Fruit fly (Drosophila melanogaster): ENCODE data around the gene TfIIB.

The TfIIB gene

dm6 chr2L:10439174-10439573, 8.0 kb downstream of the TfIIB start, which contains the start of gene Nse4 (continued):
- TF ChIP-seq CG16813 (GFP tag; IDR thresholded peaks at IDR 0.05; ENCODE audit: partially characterized antibody) (peak; percentile 82), ssp (GFP tag; IDR thresholded peaks at IDR 0.05) (peak; percentile 95), CG4282 (GFP tag; optimal IDR thresholded peaks at IDR 0.05) (no peak), E2f2 (GFP tag; IDR thresholded peaks at IDR 0.05) (peak; percentile 87), CG15011 (GFP tag; optimal IDR thresholded peaks at IDR 0.05) (no peak), Dll (GFP tag; IDR thresholded peaks at IDR 0.05; ENCODE audit: partially characterized antibody) (peak; percentile 77), CG2116 (GFP tag; optimal IDR thresholded peaks at IDR 0.05) (peak; percentile 69), CG13287 (GFP tag; IDR thresholded peaks at IDR 0.05; ENCODE audit: partially characterized antibody) (peak; percentile 86), Opbp (GFP tag; IDR thresholded peaks at IDR 0.05; ENCODE audit: partially characterized antibody) (peak; percentile 77; the same call in 2 of the 3 replicates), CG10267 (tag; optimal IDR thresholded peaks at IDR 0.05) (peak; percentile 31), CG17802 (tag; optimal IDR thresholded peaks at IDR 0.05) (peak; percentile 41), sug (tag; optimal IDR thresholded peaks at IDR 0.05) (peak; percentile 2), CG14710 (tag; optimal IDR thresholded peaks at IDR 0.05) (peak; percentile 34), crp (GFP tag; optimal IDR thresholded peaks at IDR 0.05) (peak in 1 of 2 experiments; percentile 70), nerfin-2 (GFP tag; IDR thresholded peaks at IDR 0.05; ENCODE audit: partially characterized antibody) (peak; percentile 83)

- TF ChIP-seq CG3407 (GFP tag; optimal IDR thresholded peaks at IDR 0.05) (peak; percentile 40), Med (GFP tag) (peak; percentile 66), CG12659 (GFP tag; optimal IDR thresholded peaks at IDR 0.05) (peak; percentile 63), fd96Cb (tag; optimal IDR thresholded peaks at IDR 0.05) (peak; percentile 71), Meics (GFP tag; optimal IDR thresholded peaks at IDR 0.05) (no peak), az2 (GFP tag; optimal IDR thresholded peaks at IDR 0.05) (peak; percentile 45), zfh1 (GFP tag; IDR thresholded peaks at IDR 0.05) (0 out of 3 replicates have a peak, but pooled peaks have one; percentile 40), CG5180 (GFP tag; optimal IDR thresholded peaks at IDR 0.05) (peak; percentile 65), CG16815 (GFP tag; optimal IDR thresholded peaks at IDR 0.05) (peak; percentile 30), croc (GFP tag; conservative IDR thresholded peaks at IDR 0.05) (peak; percentile 33; the same call in 2 of the 3 replicates), CG4424 (GFP tag; optimal IDR thresholded peaks at IDR 0.05) (peak; percentile 64), Oaz (GFP tag; IDR thresholded peaks at IDR 0.05) (no peak), pan (optimal IDR thresholded peaks at IDR 0.05) (no peak), pan (GFP tag; optimal IDR thresholded peaks at IDR 0.05 in 1 of 2, IDR thresholded peaks at IDR 0.05 in 1 of 2) (peak in 1 of 2 experiments; percentile 38), Fer1 (GFP tag; optimal IDR thresholded peaks at IDR 0.05) (peak; percentile 51), Hmx (GFP tag; optimal IDR thresholded peaks at IDR 0.05) (peak; percentile 2), Oli (tag; optimal IDR thresholded peaks at IDR 0.05) (peak; percentile 74), CG12299 (tag; optimal IDR thresholded peaks at IDR 0.05) (peak; percentile 42), trem (tag; optimal IDR thresholded peaks at IDR 0.05) (peak; percentile 24), CG6689 (GFP tag; IDR thresholded peaks at IDR 0.05) (peak; percentile 55), nmo (GFP tag; optimal IDR thresholded peaks at IDR 0.05) (peak; percentile 81), CG10979 (tag; optimal IDR thresholded peaks at IDR 0.05) (peak; percentile 76), ranshi (GFP tag; IDR thresholded peaks at IDR 0.05) (no peak), CG12391 (tag; optimal IDR thresholded peaks at IDR 0.05) (peak; percentile 64), CG1832 (GFP tag; optimal IDR thresholded peaks at IDR 0.05) (no peak), CG11093 (GFP tag; IDR thresholded peaks at IDR 0.05) (no peak), CG15696 (tag; optimal IDR thresholded peaks at IDR 0.05) (peak; percentile 10), Sry-β (GFP tag; optimal IDR thresholded peaks at IDR 0.05) (peak; percentile 30), D (optimal IDR thresholded peaks at IDR 0.05) (no peak), D (GFP tag; optimal IDR thresholded peaks at IDR 0.05) (peak; percentile 74), CG6854 (GFP tag; optimal IDR thresholded peaks at IDR 0.05) (peak; percentile 48), HLH3B (GFP tag; IDR thresholded peaks at IDR 0.05) (0 out of 2 replicates have a peak, but pooled peaks have one; percentile 45)
Observed at dm6 chr2L:10442048-10442790, 11.1 kb downstream of the TfIIB start, which contains the start of gene loh. loh (plus strand) TSS chr2L:10442534.
